Fruit fly (Drosophila melanogaster) whole organism, adult: ENCODE measurements around the gene CG7320.

Source experiments
- CG11617 ChIP-seq: fragments of 200-800 bp; sonication (Bioruptor generic); optimal IDR thresholded peaks from 2 replicates; lab custom pipeline; 2017; ENCODE audit warnings: mild to moderate bottlenecking, missing biosample characterization, missing genetic modification reagents, missing genetic modification characterization
- CG12768 ChIP-seq: fragments of 200-800 bp; sonication (Bioruptor generic); optimal IDR thresholded peaks from 2 replicates; lab custom pipeline; 2017; ENCODE audit warnings: missing biosample characterization, missing genetic modification characterization, mild to moderate bottlenecking, moderate library complexity, missing genetic modification reagents
- CG14711 ChIP-seq: fragments of 200-800 bp; sonication (Bioruptor generic); optimal IDR thresholded peaks from 2 replicates; lab custom pipeline; 2018; ENCODE audit warnings: missing biosample characterization, mild to moderate bottlenecking, missing genetic modification characterization, moderate library complexity
- CG1620 ChIP-seq: fragments of 200-800 bp; sonication (Bioruptor generic); optimal IDR thresholded peaks from 2 replicates; lab custom pipeline; 2016; ENCODE audit warnings: missing biosample characterization, missing genetic modification characterization
- CG33017 ChIP-seq: fragments of 200-800 bp; sonication (Bioruptor generic); optimal IDR thresholded peaks from 2 replicates; lab custom pipeline; 2018; ENCODE audit warnings: missing biosample characterization, mild to moderate bottlenecking, missing genetic modification characterization, moderate library complexity
- CG5204 ChIP-seq: fragments of 200-800 bp; sonication (Bioruptor generic); optimal IDR thresholded peaks from 2 replicates; lab custom pipeline; 2016; ENCODE audit warnings: missing biosample characterization, missing genetic modification characterization
- CG7045 ChIP-seq: fragments of 200-800 bp; sonication (Bioruptor generic); optimal IDR thresholded peaks from 2 replicates; lab custom pipeline; 2017; ENCODE audit warnings: missing biosample characterization, mild to moderate bottlenecking, missing genetic modification characterization
- CG7101 ChIP-seq: fragments of 200-800 bp; sonication (Bioruptor generic); optimal IDR thresholded peaks from 2 replicates; lab custom pipeline; 2018; ENCODE audit warnings: missing biosample characterization, mild to moderate bottlenecking, missing genetic modification characterization, moderate library complexity
- Clk ChIP-seq: fragments of 200-800 bp; sonication (Bioruptor generic); optimal IDR thresholded peaks from 2 replicates; lab custom pipeline; 2017; ENCODE audit warnings: missing biosample characterization, missing genetic modification characterization
- Crg-1 ChIP-seq: fragments of 200-800 bp; sonication (Bioruptor generic); optimal IDR thresholded peaks from 2 replicates; lab custom pipeline; 2016; ENCODE audit warnings: missing biosample characterization, missing genetic modification characterization
- Hr96 ChIP-seq: fragments of 200-800 bp; sonication (Bioruptor generic); optimal IDR thresholded peaks from 2 replicates; lab custom pipeline; 2016; ENCODE audit warnings: missing biosample characterization, missing genetic modification characterization
- Mnt ChIP-seq: fragments of 200-800 bp; sonication (Bioruptor generic); optimal IDR thresholded peaks from 2 replicates; lab custom pipeline; 2016; ENCODE audit warnings: missing biosample characterization, mild to moderate bottlenecking, missing genetic modification characterization
- bab1 ChIP-seq: fragments of 200-800 bp; sonication (Bioruptor generic); optimal IDR thresholded peaks from 3 replicates; lab custom pipeline; 2019; ENCODE audit warnings: missing biosample characterization, mild to moderate bottlenecking, missing genetic modification characterization, moderate library complexity
- cic ChIP-seq: fragments of 200-800 bp; sonication (Bioruptor generic); optimal IDR thresholded peaks from 2 replicates; lab custom pipeline; 2017; ENCODE audit warnings: missing biosample characterization, mild to moderate bottlenecking, missing genetic modification characterization, moderate library complexity
- cnc ChIP-seq, 2 experiments: fragments of >200 bp; optimal IDR thresholded peaks; 2 replicates each; lab custom pipeline; 2017
- kay ChIP-seq: fragments of 200-800 bp; sonication (Bioruptor generic); peaks from one replicate; lab custom pipeline; 2016; ENCODE audit warnings: missing biosample characterization, missing genetic modification characterization, borderline replicate concordance
- ovo ChIP-seq: fragments of 200-800 bp; sonication (Bioruptor generic); optimal IDR thresholded peaks from 2 replicates; lab custom pipeline; 2016; ENCODE audit warnings: missing biosample characterization, missing genetic modification characterization
- pad ChIP-seq: fragments of 200-800 bp; sonication (Bioruptor generic); optimal IDR thresholded peaks from 3 replicates; lab custom pipeline; 2017; ENCODE audit warnings: missing biosample characterization, missing genetic modification characterization, mild to moderate bottlenecking, moderate library complexity, missing genetic modification reagents
- tj ChIP-seq: fragments of 200-800 bp; sonication (Bioruptor generic); optimal IDR thresholded peaks from 3 replicates; lab custom pipeline; 2017; ENCODE audit warnings: missing biosample characterization, mild to moderate bottlenecking, missing genetic modification characterization, moderate library complexity
- toe ChIP-seq: fragments of 200-800 bp; sonication (Bioruptor generic); optimal IDR thresholded peaks from 2 replicates; lab custom pipeline; 2016; ENCODE audit warnings: missing biosample characterization, missing genetic modification characterization

Gene CG7320

dm6 chr3L:18239036-18239940, 38.0 kb downstream of the CG7320 start:
- TF ChIP-seq cnc (optimal IDR thresholded peaks at IDR 0.05; lab: Kevin White, UChicago) (no peak), cic (no peak), CG5204 (no peak), CG7045 (GFP tag; lab: Kevin White, UChicago) (no peak), ovo (GFP tag; lab: Kevin White, UChicago) (no peak), Mnt (GFP tag; lab: Kevin White, UChicago) (no peak), CG1620 (no peak), tj (GFP tag; lab: Kevin White, UChicago) (no peak), CG12768 (GFP tag; lab: Kevin White, UChicago) (no peak), CG14711 (tag; lab: Kevin White, UChicago) (no peak)

- TF ChIP-seq Mnt (GFP tag; lab: Kevin White, UChicago) (no peak), bab1 (GFP tag; lab: Kevin White, UChicago) (no peak), toe (GFP tag; lab: Kevin White, UChicago) (no peak), CG7101 (tag; lab: Kevin White, UChicago) (no peak), CG7045 (GFP tag; lab: Kevin White, UChicago) (no peak), CG5204 (no peak), pad (no peak), cnc (optimal IDR thresholded peaks at IDR 0.05; lab: Kevin White, UChicago) (no peak), CG1620 (no peak), CG11617 (GFP tag; lab: Kevin White, UChicago) (no peak), CG33017 (no peak), Crg-1 (GFP tag; lab: Kevin White, UChicago) (no peak), Hr96 (GFP tag; lab: Kevin White, UChicago) (no peak), Clk (no peak), CG12768 (GFP tag; lab: Kevin White, UChicago) (no peak), ovo (GFP tag; lab: Kevin White, UChicago) (no peak), cic (no peak), kay (GFP tag; lab: Kevin White, UChicago) (no peak)
Observed at dm6 chr3L:18240348-18240812, 39.1 kb downstream of the CG7320 start.

dm6 chr3L:18240986-18241625, 39.8 kb downstream of the CG7320 start:
- no peak for TF ChIP-seq CG7045 (GFP tag; lab: Kevin White, UChicago)
- no peak for TF ChIP-seq CG11617 (GFP tag; lab: Kevin White, UChicago)
- TF ChIP-seq Clk = no peak
- TF ChIP-seq cic = no peak
- no peak for TF ChIP-seq bab1 (GFP tag; lab: Kevin White, UChicago)
- TF ChIP-seq CG5204 = no peak
- TF ChIP-seq Mnt (GFP tag; lab: Kevin White, UChicago) = no peak
- TF ChIP-seq Hr96 (GFP tag; lab: Kevin White, UChicago) = no peak
- no peak for TF ChIP-seq tj (GFP tag; lab: Kevin White, UChicago)
- no peak for TF ChIP-seq kay (GFP tag; lab: Kevin White, UChicago)
- TF ChIP-seq ovo (GFP tag; lab: Kevin White, UChicago) = no peak
- no peak for TF ChIP-seq CG33017

dm6 chr3L:18242096-18242495, 40.8 kb downstream of the CG7320 start:
- TF ChIP-seq bab1 (GFP tag; lab: Kevin White, UChicago) (no peak), CG5204 (no peak), Hr96 (GFP tag; lab: Kevin White, UChicago) (no peak), ovo (GFP tag; lab: Kevin White, UChicago) (no peak), pad (no peak), Crg-1 (GFP tag; lab: Kevin White, UChicago) (no peak), CG33017 (no peak), CG14711 (tag; lab: Kevin White, UChicago) (no peak), cic (no peak), tj (GFP tag; lab: Kevin White, UChicago) (no peak)

dm6 chr3L:18243152-18243551, 41.9 kb downstream of the CG7320 start:
- TF ChIP-seq CG5204 = no peak
- no peak for TF ChIP-seq CG12768 (GFP tag; lab: Kevin White, UChicago)
- no peak for TF ChIP-seq tj (GFP tag; lab: Kevin White, UChicago)
- no peak for TF ChIP-seq CG1620
- no peak for TF ChIP-seq CG7045 (GFP tag; lab: Kevin White, UChicago)
- no peak for TF ChIP-seq cnc (optimal IDR thresholded peaks at IDR 0.05; lab: Kevin White, UChicago)
- no peak for TF ChIP-seq CG11617 (GFP tag; lab: Kevin White, UChicago)
- TF ChIP-seq toe (GFP tag; lab: Kevin White, UChicago) = no peak

- TF ChIP-seq Hr96 (GFP tag; lab: Kevin White, UChicago) (no peak), CG11617 (GFP tag; lab: Kevin White, UChicago) (no peak), CG1620 (no peak), CG33017 (no peak), cic (no peak)
Observed at dm6 chr3L:18243673-18244072, 42.4 kb downstream of the CG7320 start.
